Worm (Caenorhabditis elegans): ENCODE data around the gene npr-1.

Gene npr-1

ce11 chrX:4792979-4793378 is 23.2 kb upstream of the npr-1 start, which contains the start of gene F43C9.1:
Gene F43C9.1 (plus strand): TSS chrX:4793279.
- TF ChIP-seq dao-5 (tag; optimal IDR thresholded peaks at IDR 0.05) = no peak
- no peak for TF ChIP-seq him-1 (tag; optimal IDR thresholded peaks at IDR 0.05)
- no peak for TF ChIP-seq W03F9.2 (tag; optimal IDR thresholded peaks at IDR 0.05)

ce11 chrX:4790614-4791013 is 20.8 kb upstream of the npr-1 start:
- TF ChIP-seq him-1 (tag; optimal IDR thresholded peaks at IDR 0.05) (no peak), dao-5 (tag; optimal IDR thresholded peaks at IDR 0.05) (no peak), W03F9.2 (tag; optimal IDR thresholded peaks at IDR 0.05) (no peak)

DNA sequence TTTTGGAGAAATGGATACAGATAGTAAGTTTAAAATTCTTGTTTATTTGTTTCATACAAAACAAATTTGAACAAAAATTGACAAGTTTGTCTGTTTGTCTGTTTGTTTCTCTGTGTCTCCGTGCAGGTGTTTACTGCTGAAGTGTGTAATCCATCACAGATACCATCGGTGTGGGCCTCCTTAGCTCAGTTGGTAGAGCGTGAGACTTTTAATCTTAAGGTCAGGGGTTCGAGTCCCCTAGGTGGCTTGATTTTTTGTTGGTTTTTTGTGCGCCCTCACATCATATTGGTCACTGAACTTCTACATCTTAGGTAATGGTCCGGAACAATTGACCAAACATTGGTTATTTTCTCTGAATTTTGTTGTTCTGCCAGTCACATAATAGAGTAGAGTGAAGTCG is 19.2 kb upstream of the npr-1 start:
- no peak for TF ChIP-seq dao-5 (tag; optimal IDR thresholded peaks at IDR 0.05)
- TF ChIP-seq W03F9.2 (tag; optimal IDR thresholded peaks at IDR 0.05) = peak; percentile 6
- TF ChIP-seq him-1 (tag; optimal IDR thresholded peaks at IDR 0.05) = no peak

ce11 chrX:4787525-4787924 is 17.7 kb upstream of the npr-1 start:
- TF ChIP-seq him-1 (tag; optimal IDR thresholded peaks at IDR 0.05) (no peak), dao-5 (tag; optimal IDR thresholded peaks at IDR 0.05) (no peak), W03F9.2 (tag; optimal IDR thresholded peaks at IDR 0.05) (no peak)

DNA sequence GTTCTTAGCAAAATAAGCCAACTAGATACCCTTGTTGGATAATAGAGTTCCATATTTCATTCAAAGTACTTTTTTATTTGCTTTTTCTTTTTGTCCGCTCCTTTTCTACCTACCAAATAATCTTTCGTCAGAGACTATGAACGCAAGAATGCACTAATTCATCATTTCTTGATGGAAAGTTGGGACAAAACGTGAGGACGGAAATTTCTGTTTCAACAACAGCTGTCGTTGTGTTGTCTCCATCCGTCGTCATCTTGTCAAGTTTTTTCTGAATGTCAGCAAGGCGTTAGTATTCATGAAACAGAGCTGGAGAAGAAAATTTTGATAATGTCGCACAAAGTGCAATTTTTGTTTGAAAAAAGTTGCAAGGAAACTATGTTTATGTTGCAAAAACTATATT is 15.0 kb upstream of the npr-1 start:
- no peak for TF ChIP-seq him-1 (tag; optimal IDR thresholded peaks at IDR 0.05)
- no peak for TF ChIP-seq dao-5 (tag; optimal IDR thresholded peaks at IDR 0.05)
- no peak for TF ChIP-seq W03F9.2 (tag; optimal IDR thresholded peaks at IDR 0.05)

DNA sequence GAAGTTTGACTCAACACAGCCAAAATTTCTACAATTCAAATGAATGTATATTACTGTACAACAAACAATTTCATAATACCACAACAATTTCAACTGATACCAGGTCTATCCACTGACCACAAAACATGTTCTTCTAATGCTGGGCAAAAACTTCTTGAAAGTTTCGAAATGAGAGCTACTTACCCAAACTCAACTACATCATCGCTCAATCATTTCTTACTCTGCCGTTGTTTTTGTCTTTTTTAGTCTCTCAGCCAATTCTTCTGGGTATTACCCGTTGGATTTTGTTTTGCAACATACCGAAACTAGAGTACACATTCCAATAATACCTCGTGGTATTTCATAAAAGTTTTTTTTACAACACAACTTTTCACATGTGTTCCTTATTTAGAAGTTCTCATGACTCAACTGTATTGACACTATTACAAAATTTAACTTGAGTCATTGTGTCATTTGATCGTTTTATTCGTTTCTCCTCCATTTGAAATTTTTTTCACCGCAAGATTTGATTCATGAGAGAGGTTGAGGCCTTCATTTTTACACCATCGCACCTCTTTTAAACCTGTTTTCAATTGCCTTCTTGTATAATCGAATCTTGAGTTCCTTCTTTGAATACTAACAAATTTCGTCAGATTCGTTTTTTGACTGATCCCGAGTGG is 13.5 kb upstream of the npr-1 start, which contains the start of gene F43C9.2:
Gene F43C9.2, plus strand, starts transcription at position 497 of the 659 bp plus-strand sequence.
- TF ChIP-seq dao-5 (tag; optimal IDR thresholded peaks at IDR 0.05) = no peak
- TF ChIP-seq him-1 (tag; optimal IDR thresholded peaks at IDR 0.05) = no peak
- no peak for TF ChIP-seq W03F9.2 (tag; optimal IDR thresholded peaks at IDR 0.05)

ce11 chrX:4782197-4782596 is 12.4 kb upstream of the npr-1 start, which contains the start of gene hum-10:
Gene hum-10 (minus strand): TSS chrX:4782297.
- TF ChIP-seq W03F9.2 (tag; optimal IDR thresholded peaks at IDR 0.05) = no peak
- no peak for TF ChIP-seq him-1 (tag; optimal IDR thresholded peaks at IDR 0.05)
- no peak for TF ChIP-seq dao-5 (tag; optimal IDR thresholded peaks at IDR 0.05)

ce11 chrX:4761540-4761939 is 8.2 kb downstream of the npr-1 start, which contains the start of gene mls-2:
Gene mls-2 (minus strand): TSS chrX:4761640.
- TF ChIP-seq dao-5 (tag; optimal IDR thresholded peaks at IDR 0.05) (no peak), him-1 (tag; optimal IDR thresholded peaks at IDR 0.05) (no peak), W03F9.2 (tag; optimal IDR thresholded peaks at IDR 0.05) (no peak)

DNA sequence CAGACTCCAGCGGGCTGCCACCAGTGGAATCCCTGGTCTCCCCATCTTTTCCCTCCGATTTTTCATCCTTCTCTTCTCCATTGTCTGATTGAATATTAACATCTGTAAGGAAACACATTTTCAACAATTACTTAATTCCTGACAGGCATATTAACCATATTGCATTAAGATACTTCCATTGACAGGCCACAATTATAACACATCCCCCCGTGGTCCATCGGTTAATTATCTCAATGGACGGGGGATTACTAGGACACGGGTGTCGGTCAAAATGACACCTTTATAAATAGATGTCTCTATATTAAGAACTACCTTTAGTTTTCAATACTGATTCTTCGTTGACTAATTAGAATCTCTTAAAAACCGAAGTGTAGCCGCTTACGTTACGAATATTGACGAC is 10.1 kb downstream of the npr-1 start:
- no peak for TF ChIP-seq him-1 (tag; optimal IDR thresholded peaks at IDR 0.05)
- TF ChIP-seq dao-5 (tag; optimal IDR thresholded peaks at IDR 0.05) = no peak
- TF ChIP-seq W03F9.2 (tag; optimal IDR thresholded peaks at IDR 0.05) = no peak

DNA sequence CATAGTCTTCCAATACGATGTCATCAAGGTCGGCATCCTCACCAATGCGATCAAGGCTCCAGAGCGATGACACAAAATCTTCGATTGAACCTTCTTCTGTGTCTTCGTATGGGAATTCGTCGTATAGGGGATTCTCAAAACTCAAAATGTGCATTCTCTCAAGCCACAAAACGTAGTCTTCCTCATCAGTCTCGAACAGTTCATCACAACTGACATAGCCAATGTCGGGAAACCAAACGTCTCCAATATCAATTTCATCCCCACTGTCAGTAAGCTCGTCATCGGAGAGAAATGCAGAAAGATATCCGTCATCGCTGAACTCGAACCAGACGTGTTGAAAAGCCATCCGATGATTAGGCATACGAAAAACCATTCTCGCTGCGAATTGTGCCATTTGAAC is 15.1 kb downstream of the npr-1 start, which contains the start of gene C39E6.2:
Gene C39E6.2, minus strand, starts transcription at position 394 of the 400 bp plus-strand sequence.
- TF ChIP-seq W03F9.2 (tag; optimal IDR thresholded peaks at IDR 0.05) = no peak
- no peak for TF ChIP-seq him-1 (tag; optimal IDR thresholded peaks at IDR 0.05)
- no peak for TF ChIP-seq dao-5 (tag; optimal IDR thresholded peaks at IDR 0.05)

ce11 chrX:4749080-4749479 is 20.7 kb downstream of the npr-1 start, which contains the start of gene lon-2:
Gene lon-2 (minus strand): TSS chrX:4749083.
- TF ChIP-seq him-1 (tag; optimal IDR thresholded peaks at IDR 0.05) (no peak), W03F9.2 (tag; optimal IDR thresholded peaks at IDR 0.05) (no peak), dao-5 (tag; optimal IDR thresholded peaks at IDR 0.05) (no peak)

DNA sequence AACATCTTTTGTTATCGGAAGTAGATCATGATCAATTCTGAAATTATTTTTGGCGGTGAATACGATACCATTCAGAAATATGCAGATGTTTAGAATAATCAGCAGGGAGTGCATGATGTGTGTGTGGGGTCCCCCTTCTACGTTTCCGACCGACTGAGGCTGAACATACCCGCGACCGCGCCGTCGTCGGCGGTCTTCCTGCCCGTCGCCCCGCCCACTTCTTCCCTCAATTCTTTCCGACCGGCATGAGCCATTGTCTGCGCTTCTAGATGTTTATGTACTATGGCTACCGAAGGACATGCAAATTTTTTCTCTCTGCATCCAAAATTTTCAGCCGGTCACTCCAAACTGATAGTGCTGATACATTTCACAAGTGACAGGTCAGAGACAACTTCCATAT is 25.7 kb downstream of the npr-1 start:
- TF ChIP-seq dao-5 (tag; optimal IDR thresholded peaks at IDR 0.05) (no peak), him-1 (tag; optimal IDR thresholded peaks at IDR 0.05) (no peak), W03F9.2 (tag; optimal IDR thresholded peaks at IDR 0.05) (no peak)

DNA sequence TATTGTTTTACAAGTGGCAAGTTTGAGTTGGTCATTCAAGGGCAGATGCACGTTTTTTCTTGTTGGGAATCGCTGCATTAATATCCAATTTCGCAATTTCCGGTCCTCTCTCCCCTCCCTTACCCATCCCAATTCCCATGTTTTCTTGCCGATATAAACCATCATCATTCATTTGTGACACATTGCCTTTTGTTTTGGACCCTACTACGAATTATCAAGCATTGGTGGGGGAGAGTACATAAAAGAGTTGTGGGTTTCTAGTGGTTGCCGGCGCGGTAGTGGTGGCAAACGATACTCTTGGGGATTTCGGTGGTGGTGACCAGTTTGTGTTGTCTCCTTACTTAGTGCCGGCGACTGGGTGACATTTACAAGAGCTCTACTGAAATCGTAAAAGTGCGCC is 27.5 kb downstream of the npr-1 start:
- TF ChIP-seq dao-5 (tag; optimal IDR thresholded peaks at IDR 0.05) (no peak), W03F9.2 (tag; optimal IDR thresholded peaks at IDR 0.05) (no peak), him-1 (tag; optimal IDR thresholded peaks at IDR 0.05) (no peak)

DNA sequence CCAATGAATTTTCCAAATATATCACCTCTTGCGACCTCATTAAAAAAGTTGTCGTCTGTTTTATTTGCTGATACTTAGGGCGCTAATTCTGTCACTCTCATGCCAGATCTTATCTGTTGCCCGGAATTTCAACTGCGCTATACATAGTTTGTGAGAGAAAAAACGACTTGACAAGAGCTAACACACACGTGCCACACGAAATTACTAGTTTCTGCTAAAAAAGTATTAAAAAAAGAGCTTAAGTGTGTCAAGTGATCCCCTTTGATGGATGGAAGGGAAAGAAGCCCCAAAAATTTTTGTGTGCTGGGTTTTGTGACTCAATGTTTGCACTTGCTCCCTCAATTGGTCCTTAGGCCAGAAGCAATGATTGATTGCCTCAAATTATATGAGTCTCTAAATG is 29.2 kb downstream of the npr-1 start:
- TF ChIP-seq W03F9.2 (tag; optimal IDR thresholded peaks at IDR 0.05) (no peak), dao-5 (tag; optimal IDR thresholded peaks at IDR 0.05) (no peak), him-1 (tag; optimal IDR thresholded peaks at IDR 0.05) (no peak)

DNA sequence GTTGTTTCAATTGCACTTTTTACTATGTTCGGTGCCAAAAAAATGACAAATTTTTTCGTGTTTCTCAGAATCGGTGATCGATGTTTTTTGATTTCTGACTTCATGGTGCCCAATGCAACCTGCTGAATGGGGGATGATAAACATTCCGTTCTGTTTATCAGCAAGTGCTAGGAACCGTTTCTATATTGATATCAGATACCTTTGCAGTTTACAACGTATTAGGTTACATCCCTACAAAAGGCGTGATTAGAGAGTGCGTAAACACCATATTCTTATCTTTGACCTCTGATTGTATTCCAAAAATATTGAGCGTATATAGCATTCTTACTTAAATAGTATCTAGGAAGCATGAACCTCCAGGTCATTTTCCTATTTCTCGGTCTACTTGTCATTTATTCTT is 37.0 kb downstream of the npr-1 start, which contains the start of gene aman-1:
Gene aman-1, plus strand, starts transcription at position 344 of the 400 bp plus-strand sequence.
- no peak for TF ChIP-seq dao-5 (tag; optimal IDR thresholded peaks at IDR 0.05)
- no peak for TF ChIP-seq him-1 (tag; optimal IDR thresholded peaks at IDR 0.05)
- TF ChIP-seq W03F9.2 (tag; optimal IDR thresholded peaks at IDR 0.05) = no peak
